Fruit fly (Drosophila melanogaster): ENCODE results near the gene Ipk2.

Ipk2 gene

DNA sequence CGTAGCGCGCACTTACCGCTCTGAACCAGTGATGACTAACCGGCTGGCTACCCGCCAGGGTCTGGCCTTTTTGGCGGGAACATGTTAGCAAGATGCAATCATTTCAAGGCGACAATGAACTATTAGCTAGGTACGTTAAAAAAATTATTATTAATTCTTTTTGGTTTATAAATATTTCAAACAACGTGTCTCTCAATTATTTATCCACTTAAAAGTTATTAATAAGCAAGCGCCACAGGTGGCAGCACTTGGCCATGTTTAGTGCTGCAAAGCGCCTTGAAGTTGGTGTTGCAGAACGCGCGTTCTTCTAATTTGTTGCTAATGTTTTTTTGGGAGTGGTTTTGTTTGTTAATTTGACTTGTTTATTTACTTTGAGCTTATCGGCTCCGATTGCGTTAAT, at the start of gene Ipk2, which contains the start of gene cold:
Gene Ipk2, minus strand, starts transcription at position 39 of the 400 bp plus-strand sequence.
Gene cold, plus strand, starts transcription at position 66 of the 400 bp plus-strand sequence.
- TF ChIP-seq Abd-B (GFP tag; optimal IDR thresholded peaks at IDR 0.05) (no peak), Rel (GFP tag; optimal IDR thresholded peaks at IDR 0.05) (no peak), Rel (tag; optimal IDR thresholded peaks at IDR 0.05) (peak; percentile 75), Mio (GFP tag; optimal IDR thresholded peaks at IDR 0.05) (peak; percentile 64), Hnf4 (GFP tag; optimal IDR thresholded peaks at IDR 0.05) (no peak), jim (GFP tag; optimal IDR thresholded peaks at IDR 0.05) (no peak), h (GFP tag; optimal IDR thresholded peaks at IDR 0.05) (peak; percentile 91), Vsx2 (GFP tag; optimal IDR thresholded peaks at IDR 0.05; ENCODE audit: partially characterized antibody) (no peak), rgr (GFP tag; optimal IDR thresholded peaks at IDR 0.05) (peak; percentile 88), Hr83 (GFP tag; optimal IDR thresholded peaks at IDR 0.05; ENCODE audit: poor library complexity, severe bottlenecking) (peak; percentile 69), fru (GFP tag; optimal IDR thresholded peaks at IDR 0.05) (peak; percentile 89), sv (GFP tag; optimal IDR thresholded peaks at IDR 0.05) (peak; percentile 92), N (GFP tag; optimal IDR thresholded peaks at IDR 0.05) (no peak), Sp1 (GFP tag; optimal IDR thresholded peaks at IDR 0.05) (peak; percentile 84), sage (GFP tag; optimal IDR thresholded peaks at IDR 0.05) (no peak), Dfd (GFP tag; optimal IDR thresholded peaks at IDR 0.05) (no peak), CG32264 (GFP tag; optimal IDR thresholded peaks at IDR 0.05) (peak; percentile 62), Dif (GFP tag; optimal IDR thresholded peaks at IDR 0.05; ENCODE audit: partially characterized antibody) (no peak), Myc (optimal IDR thresholded peaks at IDR 0.05) (peak; percentile 99), br (GFP tag; optimal IDR thresholded peaks at IDR 0.05) (peak; percentile 87), ey (GFP tag; optimal IDR thresholded peaks at IDR 0.05) (peak; percentile 78), OdsH (GFP tag; optimal IDR thresholded peaks at IDR 0.05) (peak; percentile 81), GATAd (GFP tag; optimal IDR thresholded peaks at IDR 0.05) (no peak), woc (GFP tag; optimal IDR thresholded peaks at IDR 0.05) (peak; percentile 94), pan (optimal IDR thresholded peaks at IDR 0.05) (no peak), lola (GFP tag; optimal IDR thresholded peaks at IDR 0.05) (no peak), HLH106 (tag; optimal IDR thresholded peaks at IDR 0.05) (peak; percentile 87), Jra (GFP tag; optimal IDR thresholded peaks at IDR 0.05) (no peak), psq (GFP tag; optimal IDR thresholded peaks at IDR 0.05) (peak; percentile 73), CrebA (GFP tag; optimal IDR thresholded peaks at IDR 0.05; ENCODE audit: borderline replicate concordance) (no peak), CG9705 (GFP tag; optimal IDR thresholded peaks at IDR 0.05) (peak; percentile 80), foxo (GFP tag; optimal IDR thresholded peaks at IDR 0.05) (peak in 1 of 2 experiments; percentile 89), usp (GFP tag; optimal IDR thresholded peaks at IDR 0.05) (no peak)

DNA sequence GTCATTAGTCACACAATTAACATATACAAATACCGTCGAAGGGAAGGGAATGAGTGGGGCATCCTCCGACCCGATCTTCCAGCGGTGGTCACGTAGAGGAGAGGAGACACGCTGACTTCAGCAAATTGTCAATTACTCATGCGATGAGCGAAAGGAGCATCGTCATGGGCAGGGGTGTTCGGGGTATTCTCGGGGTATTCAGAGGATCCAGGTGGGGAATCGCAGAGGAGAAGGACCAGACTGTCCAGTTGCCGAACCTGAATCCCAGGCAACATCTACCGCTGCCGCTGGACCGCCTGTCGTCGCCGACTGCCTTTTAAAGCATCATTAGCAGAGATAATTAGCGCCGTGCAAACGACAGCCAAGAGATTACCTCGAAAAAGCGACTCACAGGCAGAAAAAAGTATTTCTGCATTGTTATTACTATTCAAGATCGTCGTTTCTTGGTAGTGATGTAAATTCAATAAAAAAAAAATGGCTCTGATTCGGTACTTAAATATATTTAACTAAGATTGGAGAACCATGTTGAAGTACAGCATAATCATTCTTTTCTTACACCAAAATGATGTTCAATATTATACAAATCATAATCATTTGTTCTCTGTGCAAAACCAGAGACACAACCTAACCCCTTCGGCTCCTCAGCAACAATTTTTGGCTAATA, 49.3 kb upstream of the Ipk2 start:
- TF ChIP-seq woc (GFP tag; optimal IDR thresholded peaks at IDR 0.05) (peak; percentile 64), Vsx2 (GFP tag; optimal IDR thresholded peaks at IDR 0.05; ENCODE audit: partially characterized antibody) (peak; percentile 75), OdsH (GFP tag; optimal IDR thresholded peaks at IDR 0.05) (peak; percentile 30), ey (GFP tag; optimal IDR thresholded peaks at IDR 0.05) (peak; percentile 62), foxo (GFP tag; optimal IDR thresholded peaks at IDR 0.05) (peak in 1 of 2 experiments; percentile 60), psq (GFP tag; optimal IDR thresholded peaks at IDR 0.05) (peak; percentile 23), CrebA (GFP tag; optimal IDR thresholded peaks at IDR 0.05; ENCODE audit: borderline replicate concordance) (no peak), h (GFP tag; optimal IDR thresholded peaks at IDR 0.05) (peak; percentile 74), rgr (GFP tag; optimal IDR thresholded peaks at IDR 0.05) (peak; percentile 59), GATAd (GFP tag; optimal IDR thresholded peaks at IDR 0.05) (no peak), Hr83 (GFP tag; optimal IDR thresholded peaks at IDR 0.05; ENCODE audit: poor library complexity, severe bottlenecking) (peak; percentile 31), fru (GFP tag; optimal IDR thresholded peaks at IDR 0.05) (peak; percentile 53), Dif (GFP tag; optimal IDR thresholded peaks at IDR 0.05; ENCODE audit: partially characterized antibody) (peak; percentile 11), brk (GFP tag; optimal IDR thresholded peaks at IDR 0.05) (no peak)

DNA sequence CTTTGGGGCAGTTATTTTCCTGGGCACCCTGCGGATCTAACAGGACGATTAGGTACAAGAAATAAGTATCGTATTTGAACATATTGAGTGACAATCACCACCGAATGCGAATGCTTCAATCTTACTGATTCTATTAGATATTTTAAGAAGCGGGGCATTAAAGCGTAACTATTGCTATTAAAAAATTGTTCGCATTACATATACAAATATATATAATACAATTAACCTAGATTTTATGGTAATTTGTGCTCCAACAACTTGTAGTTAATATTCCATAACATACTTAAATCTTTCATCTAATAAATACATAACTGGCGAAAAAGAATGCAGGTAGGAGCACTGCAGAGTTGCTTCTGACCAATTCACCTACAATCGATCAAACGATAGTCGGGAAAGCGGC, 47.0 kb upstream of the Ipk2 start, which contains the start of gene lectin-21Cb:
Gene lectin-21Cb, minus strand, starts transcription at position 101 of the 400 bp plus-strand sequence.
- no peak for TF ChIP-seq CG32264 (GFP tag; optimal IDR thresholded peaks at IDR 0.05)
- no peak for TF ChIP-seq dsf (GFP tag; optimal IDR thresholded peaks at IDR 0.05; ENCODE audit: borderline replicate concordance)
- TF ChIP-seq GATAd (GFP tag; optimal IDR thresholded peaks at IDR 0.05) = no peak
- no peak for TF ChIP-seq sage (GFP tag; optimal IDR thresholded peaks at IDR 0.05)
- TF ChIP-seq h (GFP tag; optimal IDR thresholded peaks at IDR 0.05) = no peak
- no peak for TF ChIP-seq tai (GFP tag; optimal IDR thresholded peaks at IDR 0.05)

All from whole organism, wandering third instar larva.